Worm (Caenorhabditis elegans): ENCODE data around the gene fbxa-118.

- TF ChIP-seq ref-1 (GFP tag; conservative IDR thresholded peaks at IDR 0.05) (no peak), cog-1 (tag; optimal IDR thresholded peaks at IDR 0.05) (no peak)
Observed at ce11 chrV:19744210-19744609, 32.9 kb downstream of the fbxa-118 start.

All from whole organism, midembryonic.